Worm (Caenorhabditis elegans): Measurements from ENCODE around the gene F08D12.12.
A peak's percentile ranks its signal among the peaks of the same experiment; 100 is the strongest.

Gene F08D12.12

DNA sequence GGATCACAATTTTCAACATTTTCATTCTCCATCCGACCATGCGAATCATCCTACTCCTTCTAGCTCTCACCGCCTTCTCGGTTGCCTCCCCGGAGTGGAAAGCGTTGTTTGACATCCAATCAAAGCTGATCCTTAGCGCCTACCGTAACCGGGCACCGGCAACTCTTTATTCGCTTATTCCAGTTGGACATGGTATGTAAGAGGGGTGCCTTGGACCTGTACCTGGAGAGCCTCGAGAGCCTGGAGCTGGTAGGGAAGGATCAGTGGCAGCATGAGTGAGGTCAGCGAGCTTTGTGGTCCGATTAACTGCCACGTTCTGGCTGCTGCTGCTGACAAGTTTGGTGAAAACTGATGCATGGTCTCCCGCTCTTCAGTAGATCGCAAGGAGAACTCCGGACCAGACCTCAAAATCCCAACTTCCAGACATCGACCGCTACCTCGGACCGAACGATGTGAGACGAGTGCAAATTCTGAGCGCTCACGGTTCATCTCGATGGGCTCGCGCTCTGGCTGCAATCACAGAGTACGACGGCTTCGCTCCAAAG is 41.0 kb upstream of the F08D12.12 start, which contains the start of gene K12H6.8 (continued):
- no peak for TF ChIP-seq hlh-12 (tag; optimal IDR thresholded peaks at IDR 0.05)
- TF ChIP-seq repo-1 (tag; optimal IDR thresholded peaks at IDR 0.05), result peak; percentile 17
- TF ChIP-seq F23B12.7 (tag; optimal IDR thresholded peaks at IDR 0.05; ENCODE audit: insufficient read depth), result no peak
- no peak for TF ChIP-seq F57C9.4 (tag; optimal IDR thresholded peaks at IDR 0.05)
- TF ChIP-seq mxl-1 (tag; optimal IDR thresholded peaks at IDR 0.05), result no peak
- no peak for TF ChIP-seq F57A8.1 (GFP tag; optimal IDR thresholded peaks at IDR 0.05)
- no peak for TF ChIP-seq rcor-1 (GFP tag; IDR thresholded peaks at IDR 0.05)
- TF ChIP-seq K12H6.12 (tag; optimal IDR thresholded peaks at IDR 0.05), result no peak
- no peak for TF ChIP-seq pbrm-1 (GFP tag; IDR thresholded peaks at IDR 0.05)

DNA sequence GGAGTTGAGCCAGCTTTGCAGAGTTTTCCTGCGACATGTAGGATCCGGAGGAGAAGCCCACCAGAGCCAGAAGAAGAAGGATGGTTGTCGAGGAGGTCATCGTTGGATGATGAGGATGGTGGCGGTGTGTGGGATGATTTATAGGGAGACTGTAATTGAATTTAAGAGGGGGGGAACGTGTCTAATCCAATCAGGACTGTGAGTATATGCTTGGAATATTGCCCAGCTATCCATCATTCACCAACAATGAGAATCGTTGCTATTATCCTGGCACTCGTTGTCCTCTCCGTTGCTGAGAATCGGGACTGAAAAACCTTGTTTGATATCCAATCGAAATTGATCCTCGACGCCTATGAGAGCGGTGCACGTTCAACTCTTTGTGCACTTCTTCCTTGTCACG is 39.2 kb upstream of the F08D12.12 start, which contains the start of gene K12H6.5:
K12H6.5 (minus strand) TSS at position 101 of the 400 bp plus-strand sequence.
- TF ChIP-seq F33H1.4 (GFP tag; IDR thresholded peaks at IDR 0.05), result no peak
- TF ChIP-seq C06A6.2 (GFP tag; conservative IDR thresholded peaks at IDR 0.05), result no peak
- TF ChIP-seq dpl-1 (GFP tag; optimal IDR thresholded peaks at IDR 0.05), result no peak
- no peak for TF ChIP-seq madf-8 (GFP tag; conservative IDR thresholded peaks at IDR 0.05)
- no peak for TF ChIP-seq D2030.7 (GFP tag; IDR thresholded peaks at IDR 0.05)
- no peak for TF ChIP-seq F52B5.7 (tag; optimal IDR thresholded peaks at IDR 0.05)
- no peak for TF ChIP-seq ztf-26 (tag; optimal IDR thresholded peaks at IDR 0.05)
- no peak for TF ChIP-seq somi-1 (GFP tag; optimal IDR thresholded peaks at IDR 0.05)
- TF ChIP-seq sptf-2 (GFP tag; optimal IDR thresholded peaks at IDR 0.05), result no peak
- TF ChIP-seq lin-26 (GFP tag; IDR thresholded peaks at IDR 0.05), result no peak
- TF ChIP-seq aptf-3 (GFP tag; IDR thresholded peaks at IDR 0.05), result no peak
- TF ChIP-seq tbp1 (GFP tag; optimal IDR thresholded peaks at IDR 0.05), result no peak
- TF ChIP-seq F37B4.10 (GFP tag; IDR thresholded peaks at IDR 0.05), result no peak
- TF ChIP-seq athp-1 (tag; optimal IDR thresholded peaks at IDR 0.05), result no peak

DNA sequence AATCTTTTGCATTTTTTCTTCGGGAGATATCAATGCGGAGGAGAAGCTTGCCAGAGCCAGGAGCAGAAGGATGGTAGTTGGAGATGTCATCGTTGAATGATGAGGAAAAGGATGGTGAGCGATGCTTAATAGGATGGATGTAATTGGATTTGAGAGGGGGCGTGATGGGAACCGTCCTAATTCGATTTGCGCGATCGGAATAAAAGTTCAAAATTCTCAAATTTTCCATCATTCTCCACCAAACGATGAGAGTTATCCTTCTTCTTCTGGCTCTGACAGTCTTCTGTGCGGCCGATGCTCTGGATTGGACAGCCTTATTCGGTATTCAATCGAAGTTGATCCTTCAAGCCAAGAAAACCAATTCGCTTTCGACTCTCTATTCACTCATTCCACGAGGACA is 37.3 kb upstream of the F08D12.12 start, which contains the start of the genes K12H6.4 and K12H6.9:
K12H6.4 (minus strand) TSS at position 101 of the 400 bp plus-strand sequence.
K12H6.9 (plus strand) TSS at position 236 of the 400 bp plus-strand sequence.
- TF ChIP-seq egl-44 (GFP tag; IDR thresholded peaks at IDR 0.05) (no peak), hrde-1 (tag; optimal IDR thresholded peaks at IDR 0.05; ENCODE audit: borderline replicate concordance) (no peak), rpc-1 (optimal IDR thresholded peaks at IDR 0.05) (no peak), rpc-1 (tag; optimal IDR thresholded peaks at IDR 0.05) (no peak), ceh-91 (GFP tag; IDR thresholded peaks at IDR 0.05) (no peak)

DNA sequence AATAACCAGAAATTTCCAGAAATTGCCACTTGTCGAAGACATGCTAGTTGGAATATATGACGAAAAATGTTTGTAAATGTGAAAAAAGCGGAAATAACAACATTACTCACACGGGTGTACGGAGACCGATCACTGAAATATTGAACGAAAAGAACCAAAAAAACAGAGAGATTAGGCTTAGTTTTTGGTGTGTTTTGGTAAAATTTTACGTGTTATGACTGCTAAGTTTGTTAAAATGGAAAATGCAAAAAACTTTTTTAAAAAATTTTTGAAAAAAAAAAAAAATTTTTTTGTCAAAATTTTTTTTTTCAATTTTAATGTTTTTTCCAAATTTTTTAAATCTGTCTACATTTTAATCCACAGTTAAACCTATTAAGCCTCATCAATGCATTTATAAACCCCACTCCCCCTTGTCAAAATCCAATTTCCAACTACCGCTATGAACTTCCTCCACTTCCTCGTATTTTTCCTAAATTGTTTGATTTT is 35.6 kb upstream of the F08D12.12 start, which contains the start of the genes fut-4 and K12H6.10:
fut-4 (minus strand) TSS at position 101 of the 486 bp plus-strand sequence.
K12H6.10 (plus strand) TSS at position 436 of the 486 bp plus-strand sequence.
- no peak for TF ChIP-seq ama-1 (optimal IDR thresholded peaks at IDR 0.05)
- TF ChIP-seq ama-1 (GFP tag; optimal IDR thresholded peaks at IDR 0.05), result no peak
- TF ChIP-seq ztf-3 (GFP tag; optimal IDR thresholded peaks at IDR 0.05), result no peak
- no peak for TF ChIP-seq ceh-79 (tag; optimal IDR thresholded peaks at IDR 0.05)
- TF ChIP-seq lsy-27 (tag; optimal IDR thresholded peaks at IDR 0.05; ENCODE audit: borderline replicate concordance, insufficient read depth), result no peak
- TF ChIP-seq ztf-18 (tag; optimal IDR thresholded peaks at IDR 0.05), result no peak
- no peak for TF ChIP-seq egl-18 (GFP tag; IDR thresholded peaks at IDR 0.05)
- no peak for TF ChIP-seq let-607 (tag; optimal IDR thresholded peaks at IDR 0.05)

All from whole organism, young adult.